Worm (Caenorhabditis elegans) whole organism, mixed stage, embryonic: Measurements from ENCODE around the gene nuo-4.
A peak's percentile ranks its signal among the peaks of the same experiment; 100 is the strongest.

Experiments
- M03D4.4 ChIP-seq: sonication (generic microtip); optimal IDR thresholded peaks from 2 replicates; lab custom pipeline; 2017; ENCODE audit warnings: mild to moderate bottlenecking, missing genetic modification characterization, missing compliant biosample characterization
- ceh-39 ChIP-seq: fragments of 150-350 bp; optimal IDR thresholded peaks from 2 replicates; lab custom pipeline; 2014; ENCODE audit warnings: missing biosample characterization, missing genetic modification characterization
- ceh-43 ChIP-seq: fragments of 200-800 bp; sonication (Bioruptor generic); optimal IDR thresholded peaks from 2 replicates; lab custom pipeline; 2018; ENCODE audit warnings: mild to moderate bottlenecking, missing genetic modification characterization, moderate library complexity, missing compliant biosample characterization
- ceh-83 ChIP-seq: fragments of 200-800 bp; sonication (Bioruptor generic); optimal IDR thresholded peaks from 2 replicates; lab custom pipeline; 2018; ENCODE audit warnings: mild to moderate bottlenecking, missing genetic modification characterization, missing compliant biosample characterization
- ces-1 ChIP-seq: fragments of 150-350 bp; optimal IDR thresholded peaks from 2 replicates; lab custom pipeline; 2014; ENCODE audit warnings: missing biosample characterization, missing genetic modification reagents, missing genetic modification characterization
- cnd-1 ChIP-seq: fragments of 200-800 bp; sonication (Bioruptor generic); optimal IDR thresholded peaks from 2 replicates; lab custom pipeline; 2018; ENCODE audit warnings: mild to moderate bottlenecking, missing genetic modification characterization, missing compliant biosample characterization
- drap-1 ChIP-seq: fragments of 200-800 bp; sonication (Bioruptor generic); optimal IDR thresholded peaks from 3 replicates; lab custom pipeline; 2018; ENCODE audit warnings: mild to moderate bottlenecking, missing genetic modification characterization, missing compliant biosample characterization
- elt-1 ChIP-seq: sonication (generic microtip); optimal IDR thresholded peaks from 2 replicates; lab custom pipeline; 2017; ENCODE audit warnings: missing genetic modification characterization, mild to moderate bottlenecking, missing compliant biosample characterization, antibody characterized with exemption, moderate library complexity, borderline replicate concordance; ENCODE audit not compliant: insufficient read depth
- flh-1 ChIP-seq: fragments of 200-800 bp; sonication (Bioruptor generic); optimal IDR thresholded peaks from 2 replicates; lab custom pipeline; 2018; ENCODE audit warnings: mild to moderate bottlenecking, missing genetic modification characterization, moderate library complexity, missing compliant biosample characterization
- hlh-1 ChIP-seq: fragments of 150-350 bp; optimal IDR thresholded peaks from 2 replicates; lab custom pipeline; 2014; ENCODE audit warnings: missing biosample characterization, missing genetic modification reagents, missing genetic modification characterization
- lin-13 ChIP-seq: fragments of 150-350 bp; optimal IDR thresholded peaks from 2 replicates; lab custom pipeline; 2014; ENCODE audit warnings: missing biosample characterization, missing genetic modification characterization
- lsy-2 ChIP-seq: fragments of 150-350 bp; optimal IDR thresholded peaks from 2 replicates; lab custom pipeline; 2014; ENCODE audit warnings: missing biosample characterization, missing genetic modification characterization
- mab-5 ChIP-seq: fragments of 150-350 bp; optimal IDR thresholded peaks from 2 replicates; lab custom pipeline; 2014; ENCODE audit warnings: missing biosample characterization, missing genetic modification characterization
- mls-2 ChIP-seq: sonication (generic microtip); optimal IDR thresholded peaks from 2 replicates; lab custom pipeline; 2016; ENCODE audit warnings: mild to moderate bottlenecking, missing genetic modification characterization, moderate library complexity, missing compliant biosample characterization
- nhr-12 ChIP-seq: fragments of 150-350 bp; optimal IDR thresholded peaks from 2 replicates; lab custom pipeline; 2014; ENCODE audit warnings: missing biosample characterization, missing genetic modification characterization
- nhr-2 ChIP-seq: fragments of 150-350 bp; optimal IDR thresholded peaks from 2 replicates; lab custom pipeline; 2014; ENCODE audit warnings: missing biosample characterization, missing genetic modification characterization
- nhr-237 ChIP-seq: fragments of 150-350 bp; optimal IDR thresholded peaks from 2 replicates; lab custom pipeline; 2014; ENCODE audit warnings: missing biosample characterization, missing genetic modification characterization
- nhr-28 ChIP-seq: fragments of 150-350 bp; optimal IDR thresholded peaks from 2 replicates; lab custom pipeline; 2014; ENCODE audit warnings: missing biosample characterization, missing genetic modification characterization
- nhr-76 ChIP-seq: sonication (generic microtip); optimal IDR thresholded peaks from 2 replicates; lab custom pipeline; 2017; ENCODE audit warnings: missing biosample characterization, missing genetic modification characterization
- pha-4 ChIP-seq: fragments of 150-350 bp; optimal IDR thresholded peaks from 2 replicates; lab custom pipeline; 2018; ENCODE audit warnings: missing biosample characterization, missing genetic modification reagents, missing genetic modification characterization
- sem-2 ChIP-seq: fragments of 200-800 bp; sonication (Bioruptor generic); optimal IDR thresholded peaks from 2 replicates; lab custom pipeline; 2018; ENCODE audit warnings: mild to moderate bottlenecking, missing genetic modification characterization, missing compliant biosample characterization
- sptf-1 ChIP-seq: sonication (generic microtip); optimal IDR thresholded peaks from 2 replicates; lab custom pipeline; 2017; ENCODE audit warnings: mild to moderate bottlenecking, missing genetic modification characterization, moderate library complexity, missing compliant biosample characterization
- tbx-8 ChIP-seq: fragments of 200-800 bp; sonication (Bioruptor generic); optimal IDR thresholded peaks from 2 replicates; lab custom pipeline; 2018; ENCODE audit warnings: mild to moderate bottlenecking, missing genetic modification characterization, moderate library complexity, missing compliant biosample characterization
- unc-120 ChIP-seq: sonication (generic microtip); optimal IDR thresholded peaks from 2 replicates; lab custom pipeline; 2017; ENCODE audit warnings: missing genetic modification characterization, missing compliant biosample characterization; ENCODE audit not compliant: poor library complexity, severe bottlenecking
- unc-39 ChIP-seq: fragments of 150-350 bp; optimal IDR thresholded peaks from 2 replicates; lab custom pipeline; 2014; ENCODE audit warnings: missing biosample characterization, missing genetic modification characterization
- unc-62 ChIP-seq: fragments of 150-350 bp; optimal IDR thresholded peaks from 2 replicates; lab custom pipeline; 2014; ENCODE audit warnings: missing biosample characterization, missing genetic modification reagents, missing genetic modification characterization
- zip-8 ChIP-seq: fragments of 150-350 bp; optimal IDR thresholded peaks from 2 replicates; lab custom pipeline; 2014; ENCODE audit warnings: missing biosample characterization, missing genetic modification characterization
- ztf-11 ChIP-seq: fragments of 150-350 bp; optimal IDR thresholded peaks from 2 replicates; lab custom pipeline; 2014; ENCODE audit warnings: missing biosample characterization, missing genetic modification characterization

nuo-4 gene

ce11 chrIII:7146341-7146740 is 12.3 kb downstream of the nuo-4 start:
- TF ChIP-seq nhr-237 (tag; lab: Kevin White, UChicago) (no peak), ztf-11 (tag; lab: Kevin White, UChicago) (no peak), nhr-28 (tag; lab: Kevin White, UChicago) (no peak), tbx-8 (GFP tag; lab: Kevin White, UChicago) (no peak), nhr-2 (tag; lab: Kevin White, UChicago) (no peak), drap-1 (GFP tag; lab: Kevin White, UChicago) (no peak), zip-8 (tag; lab: Kevin White, UChicago) (no peak), lin-13 (tag; lab: Kevin White, UChicago) (no peak), lsy-2 (tag; lab: Kevin White, UChicago) (no peak), cnd-1 (tag; lab: Kevin White, UChicago) (no peak), sem-2 (no peak), nhr-76 (no peak), mab-5 (tag; lab: Kevin White, UChicago) (no peak), flh-1 (no peak), unc-39 (tag; lab: Kevin White, UChicago) (no peak), pha-4 (tag; lab: Kevin White, UChicago) (no peak)

ce11 chrIII:7144749-7145148 is 13.9 kb downstream of the nuo-4 start, which contains the start of gene glr-2:
glr-2 (minus strand) TSS chrIII:7144959.
- TF ChIP-seq pha-4 (tag; lab: Kevin White, UChicago) (no peak), ces-1 (GFP tag; lab: Kevin White, UChicago) (peak; percentile 72), nhr-12 (tag; lab: Kevin White, UChicago) (no peak), nhr-2 (tag; lab: Kevin White, UChicago) (no peak), nhr-76 (no peak), lin-13 (tag; lab: Kevin White, UChicago) (no peak)

DNA sequence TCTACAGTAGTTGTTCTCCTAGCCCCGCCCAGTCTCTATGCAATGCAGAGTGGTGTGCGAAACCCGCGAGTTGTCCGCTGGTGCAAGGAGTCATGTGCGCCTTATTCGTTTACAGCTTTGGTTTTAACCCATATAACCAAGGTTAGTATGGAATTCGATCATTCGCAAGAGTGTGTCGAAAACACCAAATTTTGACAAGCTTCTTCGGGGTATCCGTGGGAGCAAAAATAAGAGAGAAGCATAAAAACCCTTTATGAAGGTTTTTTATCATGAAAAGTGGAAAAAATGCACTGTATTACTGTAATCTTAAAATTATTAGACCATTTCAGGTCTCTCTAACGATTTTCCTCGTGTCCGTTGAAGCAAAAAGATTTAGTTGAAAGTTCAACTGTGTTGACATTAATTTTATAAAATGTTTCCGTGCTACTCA is 16.4 kb downstream of the nuo-4 start:
- TF ChIP-seq ceh-39 (tag; lab: Kevin White, UChicago) (no peak), ces-1 (GFP tag; lab: Kevin White, UChicago) (peak; percentile 5)
- TF ChIP-seq, all 35 proteins: peak for 1

- TF ChIP-seq mls-2 (tag; lab: Kevin White, UChicago) (no peak), lin-13 (tag; lab: Kevin White, UChicago) (no peak), elt-1 (no peak), ceh-83 (GFP tag; lab: Kevin White, UChicago) (no peak), hlh-1 (tag; lab: Kevin White, UChicago) (peak; percentile 19), unc-62 (no peak), flh-1 (no peak)
Measured at ce11 chrIII:7141285-7141715, 17.3 kb downstream of the nuo-4 start.

DNA sequence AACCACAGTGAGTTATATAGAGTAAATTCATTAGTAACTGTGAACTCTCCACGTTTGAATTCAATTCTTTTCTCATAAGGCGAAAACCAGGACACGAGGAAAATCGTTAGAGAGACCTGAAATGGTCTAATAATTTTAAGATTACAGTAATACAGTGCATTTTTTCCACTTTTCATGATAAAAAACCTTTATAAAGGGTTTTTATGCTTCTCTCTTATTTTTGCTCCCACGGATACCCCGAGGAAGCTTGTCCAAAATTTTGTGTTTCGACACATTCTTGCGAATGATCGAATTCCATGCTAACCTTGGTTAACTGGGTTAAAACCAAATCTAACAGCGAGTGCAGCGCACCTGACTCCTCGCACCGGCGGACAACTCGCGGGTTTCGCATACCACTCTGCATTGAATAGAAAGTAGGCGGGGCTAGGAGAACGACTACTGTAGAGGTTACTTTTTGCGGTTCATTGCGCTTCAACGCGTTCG is 18.3 kb downstream of the nuo-4 start:
- no peak for TF ChIP-seq cnd-1 (tag; lab: Kevin White, UChicago)
- peak; percentile 74 for TF ChIP-seq ceh-83 (GFP tag; lab: Kevin White, UChicago)

ce11 chrIII:7138178-7138577 is 20.4 kb downstream of the nuo-4 start, which contains the start of gene B0280.11:
B0280.11 (minus strand) TSS chrIII:7138278.
- TF ChIP-seq mab-5 (tag; lab: Kevin White, UChicago): no peak
- TF ChIP-seq nhr-237 (tag; lab: Kevin White, UChicago): no peak
- no peak for TF ChIP-seq unc-62
- no peak for TF ChIP-seq unc-120 (tag; lab: Kevin White, UChicago)
- no peak for TF ChIP-seq lin-13 (tag; lab: Kevin White, UChicago)
- TF ChIP-seq ceh-43 (GFP tag; lab: Kevin White, UChicago): no peak
- no peak for TF ChIP-seq sptf-1 (tag; lab: Kevin White, UChicago)
- no peak for TF ChIP-seq flh-1
- no peak for TF ChIP-seq M03D4.4 (tag; lab: Kevin White, UChicago)
- TF ChIP-seq tbx-8 (GFP tag; lab: Kevin White, UChicago): no peak
- TF ChIP-seq ceh-83 (GFP tag; lab: Kevin White, UChicago): no peak
- TF ChIP-seq zip-8 (tag; lab: Kevin White, UChicago): no peak
- TF ChIP-seq drap-1 (GFP tag; lab: Kevin White, UChicago): no peak
- TF ChIP-seq nhr-2 (tag; lab: Kevin White, UChicago): no peak
- no peak for TF ChIP-seq nhr-28 (tag; lab: Kevin White, UChicago)
- no peak for TF ChIP-seq sem-2
